Worm (Caenorhabditis elegans) whole organism, L4 larva: Measurements from ENCODE around the gene sid-5.

Source experiments
- F10B5.3 ChIP-seq: sonication (generic microtip); optimal IDR thresholded peaks from 2 replicates; lab custom pipeline; 2016; ENCODE audit warnings: mild to moderate bottlenecking, missing genetic modification characterization, missing compliant biosample characterization
- F44E2.7 ChIP-seq: fragments of 200-800 bp; sonication (Bioruptor generic); IDR thresholded peaks from 2 replicates; pipeline ENCODE4 v2.1.2; 2022; ENCODE audit warnings: missing genetic modification characterization, missing compliant biosample characterization
- F49E8.2 ChIP-seq: sonication (generic microtip); optimal IDR thresholded peaks from 2 replicates; lab custom pipeline; 2016; ENCODE audit warnings: missing compliant biosample characterization, mild to moderate bottlenecking, missing genetic modification characterization, borderline replicate concordance
- R02D3.7 ChIP-seq: fragments of 150-350 bp; sonication (generic microtip); optimal IDR thresholded peaks from 3 replicates; lab custom pipeline; 2014; ENCODE audit warnings: missing biosample characterization, missing genetic modification characterization
- T20F7.1 ChIP-seq: fragments of 200-800 bp; sonication (Bioruptor generic); optimal IDR thresholded peaks from 2 replicates; lab custom pipeline; 2018; ENCODE audit warnings: mild to moderate bottlenecking, missing genetic modification characterization, missing compliant biosample characterization
- T26A8.4 ChIP-seq: fragments of 200-800 bp; sonication (Bioruptor generic); IDR thresholded peaks from 2 replicates; pipeline ENCODE4 v1.3.6; 2022; ENCODE audit warnings: missing genetic modification characterization, missing compliant biosample characterization
- Y48G9A.11 ChIP-seq: fragments of 200-800 bp; sonication (Bioruptor generic); IDR thresholded peaks from 2 replicates; pipeline ENCODE4 v1.3.6; 2022; ENCODE audit warnings: missing genetic modification reagents, missing genetic modification characterization, missing compliant biosample characterization
- Y75B8A.6 ChIP-seq: fragments of 200-800 bp; sonication (Bioruptor generic); IDR thresholded peaks from 2 replicates; pipeline ENCODE4 v1.3.6; 2022; ENCODE audit warnings: missing genetic modification reagents, missing genetic modification characterization, missing compliant biosample characterization
- ZK337.2 ChIP-seq: fragments of 200-800 bp; sonication (Bioruptor generic); IDR thresholded peaks from 2 replicates; pipeline ENCODE4 v1.3.6; 2022; ENCODE audit warnings: missing genetic modification reagents, missing genetic modification characterization, missing compliant biosample characterization
- ZK546.5 ChIP-seq, 2 experiments: sonication (generic microtip); optimal IDR thresholded peaks; 2 replicates each; lab custom pipeline; 2017; ENCODE audit warnings: missing biosample characterization in 2 of 2, missing genetic modification characterization in 2 of 2
- aly-2 ChIP-seq: sonication (generic microtip); optimal IDR thresholded peaks from 2 replicates; lab custom pipeline; 2018; ENCODE audit warnings: missing biosample characterization, missing genetic modification characterization
- arid-1 ChIP-seq: fragments of 200-800 bp; sonication (Bioruptor generic); conservative IDR thresholded peaks from 2 replicates; pipeline ENCODE4 v1.3.6; 2022; ENCODE audit warnings: missing genetic modification reagents, missing genetic modification characterization, missing compliant biosample characterization
- ceh-20 ChIP-seq: fragments of 200-800 bp; sonication (Bioruptor generic); IDR thresholded peaks from 2 replicates; pipeline ENCODE4 v1.3.6; 2022; ENCODE audit warnings: missing genetic modification reagents, missing genetic modification characterization, missing compliant biosample characterization
- ceh-28 ChIP-seq: fragments of 150-350 bp; optimal IDR thresholded peaks from 2 replicates; lab custom pipeline; 2014; ENCODE audit warnings: missing biosample characterization, missing genetic modification reagents, missing genetic modification characterization
- ceh-82 ChIP-seq: sonication (generic microtip); optimal IDR thresholded peaks from 2 replicates; lab custom pipeline; 2017; ENCODE audit warnings: missing biosample characterization, missing genetic modification characterization
- ces-1 ChIP-seq: fragments of 150-350 bp; sonication (generic microtip); optimal IDR thresholded peaks from 4 replicates; lab custom pipeline; 2014; ENCODE audit warnings: missing biosample characterization, missing genetic modification reagents, missing genetic modification characterization
- dmd-9 ChIP-seq: fragments of 200-800 bp; sonication (Bioruptor generic); IDR thresholded peaks from 2 replicates; pipeline ENCODE4 v1.3.6; 2022; ENCODE audit warnings: missing genetic modification reagents, missing genetic modification characterization, missing compliant biosample characterization
- dpl-1 ChIP-seq: fragments of 150-350 bp; optimal IDR thresholded peaks from 2 replicates; lab custom pipeline; 2014; ENCODE audit warnings: missing biosample characterization, missing genetic modification reagents, missing genetic modification characterization
- duxl-1 ChIP-seq: sonication (generic microtip); optimal IDR thresholded peaks from 2 replicates; lab custom pipeline; 2016; ENCODE audit warnings: mild to moderate bottlenecking, missing genetic modification characterization, moderate library complexity, missing compliant biosample characterization; ENCODE audit not compliant: poor library complexity
- dve-1 ChIP-seq: sonication (generic microtip); optimal IDR thresholded peaks from 2 replicates; lab custom pipeline; 2017; ENCODE audit warnings: antibody characterized with exemption, mild to moderate bottlenecking, missing genetic modification characterization, missing compliant biosample characterization; ENCODE audit not compliant: insufficient read depth
- egl-27 ChIP-seq: sonication (generic microtip); optimal IDR thresholded peaks from 3 replicates; lab custom pipeline; 2017; ENCODE audit warnings: missing biosample characterization, missing genetic modification reagents, missing genetic modification characterization
- egl-43 ChIP-seq: fragments of 200-800 bp; sonication (Bioruptor generic); IDR thresholded peaks from 2 replicates; pipeline ENCODE4 v1.3.6; 2022; ENCODE audit warnings: missing genetic modification reagents, missing genetic modification characterization, missing compliant biosample characterization
- fkh-10 ChIP-seq: fragments of 150-350 bp; optimal IDR thresholded peaks from 2 replicates; lab custom pipeline; 2014; ENCODE audit warnings: missing biosample characterization, missing genetic modification reagents, missing genetic modification characterization
- gei-8 ChIP-seq: fragments of 200-800 bp; sonication (Bioruptor generic); optimal IDR thresholded peaks from 2 replicates; lab custom pipeline; 2018; ENCODE audit warnings: mild to moderate bottlenecking, missing genetic modification characterization, missing compliant biosample characterization
- hif-1 ChIP-seq, 2 experiments: sonication (generic microtip); optimal IDR thresholded peaks; 2 replicates each; lab custom pipeline; 2016 to 2017; ENCODE audit warnings: missing compliant biosample characterization in 2 of 2, missing genetic modification characterization in 2 of 2, missing genetic modification reagents in 2 of 2, missing genotype in 2 of 2, mild to moderate bottlenecking in 1 of 2
- hlh-11 ChIP-seq: fragments of 200-800 bp; sonication (Bioruptor generic); optimal IDR thresholded peaks from 2 replicates; lab custom pipeline; 2018; ENCODE audit warnings: mild to moderate bottlenecking, missing genetic modification characterization, missing compliant biosample characterization
- jun-1 ChIP-seq: fragments of 150-350 bp; optimal IDR thresholded peaks from 2 replicates; lab custom pipeline; 2014; ENCODE audit warnings: missing biosample characterization, missing genetic modification reagents, missing genetic modification characterization
- lin-29 ChIP-seq: fragments of 200-800 bp; sonication (Bioruptor generic); IDR thresholded peaks from 2 replicates; pipeline ENCODE4 v1.3.6; 2022; ENCODE audit warnings: missing genetic modification reagents, missing genetic modification characterization, missing compliant biosample characterization
- madf-5 ChIP-seq, 2 experiments: fragments of 200-800 bp; sonication (Bioruptor generic); IDR thresholded peaks; 2 replicates each; pipeline ENCODE4 v1.3.6; 2022; ENCODE audit warnings: missing compliant biosample characterization in 2 of 2, missing genetic modification characterization in 2 of 2
- mdt-29 ChIP-seq: fragments of 200-800 bp; sonication (Bioruptor generic); IDR thresholded peaks from 2 replicates; pipeline ENCODE4 v1.3.6; 2022; ENCODE audit warnings: missing genetic modification reagents, missing genetic modification characterization, missing compliant biosample characterization
- mep-1 ChIP-seq: fragments of 150-350 bp; sonication (generic microtip); optimal IDR thresholded peaks from 3 replicates; lab custom pipeline; 2014; ENCODE audit warnings: missing biosample characterization, missing genetic modification characterization
- mes-2 ChIP-seq: sonication (generic microtip); optimal IDR thresholded peaks from 2 replicates; lab custom pipeline; 2016; ENCODE audit warnings: missing genotype, mild to moderate bottlenecking, missing genetic modification characterization, missing compliant biosample characterization; ENCODE audit not compliant: poor library complexity, severe bottlenecking
- mxl-3 ChIP-seq: fragments of 200-800 bp; sonication (Bioruptor generic); optimal IDR thresholded peaks from 2 replicates; lab custom pipeline; 2018; ENCODE audit warnings: mild to moderate bottlenecking, missing genetic modification characterization, missing compliant biosample characterization
- nhr-10 ChIP-seq: fragments of 150-350 bp; optimal IDR thresholded peaks from 2 replicates; lab custom pipeline; 2014; ENCODE audit warnings: missing biosample characterization, missing genetic modification characterization
- nhr-11 ChIP-seq: fragments of 150-350 bp; optimal IDR thresholded peaks from 2 replicates; lab custom pipeline; 2014; ENCODE audit warnings: missing biosample characterization, missing genetic modification characterization
- nhr-42 ChIP-seq: fragments of 200-800 bp; sonication (Bioruptor generic); IDR thresholded peaks from 2 replicates; pipeline ENCODE4 v1.3.6; 2022; ENCODE audit warnings: missing genetic modification characterization, missing compliant biosample characterization
- nhr-48 ChIP-seq: sonication (generic microtip); optimal IDR thresholded peaks from 2 replicates; lab custom pipeline; 2016; ENCODE audit warnings: mild to moderate bottlenecking, missing genetic modification characterization, missing compliant biosample characterization
- nhr-6 ChIP-seq: fragments of 150-350 bp; optimal IDR thresholded peaks from 2 replicates; lab custom pipeline; 2014; ENCODE audit warnings: missing biosample characterization, missing genetic modification characterization
- pha-4 ChIP-seq, 2 experiments: fragments of 150-350 bp in 1 of 2; fragments of 200-800 bp in 1 of 2; sonication (Bioruptor generic) in 1 of 2; IDR thresholded peaks in 1 of 2; optimal IDR thresholded peaks in 1 of 2; 2 replicates each; pipeline versions ENCODE4 v1.3.6 to Lab custom; 2014 to 2022; ENCODE audit warnings: missing genetic modification characterization in 2 of 2, missing genetic modification reagents in 2 of 2, missing biosample characterization in 1 of 2, missing compliant biosample characterization in 1 of 2
- rbr-2 ChIP-seq: sonication (generic microtip); optimal IDR thresholded peaks from 2 replicates; lab custom pipeline; 2016; ENCODE audit warnings: missing genotype, missing genetic modification characterization, missing compliant biosample characterization
- saeg-2 ChIP-seq: fragments of 200-800 bp; sonication (Bioruptor generic); IDR thresholded peaks from 2 replicates; pipeline ENCODE4 v1.3.6; 2022; ENCODE audit warnings: missing genetic modification reagents, missing genetic modification characterization, missing compliant biosample characterization
- skn-1 ChIP-seq: fragments of 150-350 bp; optimal IDR thresholded peaks from 2 replicates; lab custom pipeline; 2014; ENCODE audit warnings: missing biosample characterization, missing genetic modification characterization
- snpc-1.2 ChIP-seq: fragments of 200-800 bp; sonication (Bioruptor generic); IDR thresholded peaks from 2 replicates; pipeline ENCODE4 v1.3.6; 2022; ENCODE audit warnings: missing genetic modification reagents, missing genetic modification characterization, missing compliant biosample characterization
- spr-3 ChIP-seq: fragments of 200-800 bp; sonication (Bioruptor generic); optimal IDR thresholded peaks from 2 replicates; lab custom pipeline; 2018; ENCODE audit warnings: mild to moderate bottlenecking, missing genetic modification characterization, missing compliant biosample characterization
- tra-1 ChIP-seq: fragments of 200-800 bp; sonication (Bioruptor generic); IDR thresholded peaks from 2 replicates; pipeline ENCODE4 v1.3.6; 2022; ENCODE audit warnings: missing genetic modification reagents, missing genetic modification characterization, missing compliant biosample characterization
- vab-7 ChIP-seq: fragments of 200-800 bp; sonication (Bioruptor generic); IDR thresholded peaks from 2 replicates; pipeline ENCODE4 v1.3.6; 2022; ENCODE audit warnings: missing genetic modification reagents, missing genetic modification characterization, missing compliant biosample characterization
- zag-1 ChIP-seq: fragments of 150-350 bp; optimal IDR thresholded peaks from 2 replicates; lab custom pipeline; 2014; ENCODE audit warnings: missing biosample characterization, missing genetic modification characterization
- zfp-3 ChIP-seq: fragments of 200-800 bp; sonication (Bioruptor generic); conservative IDR thresholded peaks from 2 replicates; pipeline ENCODE4 v1.3.6; 2022; ENCODE audit warnings: missing genetic modification reagents, missing genetic modification characterization, missing compliant biosample characterization
- zip-11 ChIP-seq: fragments of 200-800 bp; sonication (Bioruptor generic); IDR thresholded peaks from 2 replicates; pipeline ENCODE4 v1.3.6; 2022; ENCODE audit warnings: missing genetic modification characterization, missing compliant biosample characterization
- ztf-7 ChIP-seq: fragments of 150-350 bp; optimal IDR thresholded peaks from 2 replicates; lab custom pipeline; 2014; ENCODE audit warnings: missing biosample characterization, missing genetic modification characterization

The sid-5 gene

DNA sequence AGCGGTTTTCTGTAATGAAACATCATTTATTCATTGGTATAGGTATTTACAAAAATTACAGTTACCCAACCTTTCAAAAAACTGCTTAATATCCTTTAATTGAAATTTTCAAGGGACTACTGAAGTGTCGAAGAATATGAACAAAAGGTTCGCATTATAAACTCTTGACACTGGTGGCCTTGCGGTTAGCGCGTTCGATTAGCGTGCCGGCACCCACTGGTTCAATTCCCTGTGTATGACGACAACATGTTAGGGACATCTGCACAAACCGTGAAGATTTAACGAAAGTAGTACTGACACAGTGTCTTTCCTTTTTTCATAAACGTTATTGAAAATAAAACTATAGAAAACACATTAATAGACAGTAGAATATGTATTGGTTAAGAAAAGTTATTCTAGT, 36.8 kb upstream of the sid-5 start (continued):
- TF ChIP-seq vab-7 (peak; percentile 92), zag-1 (no peak), spr-3 (GFP tag; lab: Kevin White, UChicago) (peak; percentile 67), zip-11 (peak; percentile 77; the same call in 1 of the 2 replicates), R02D3.7 (peak; percentile 2), fkh-10 (GFP tag; lab: Kevin White, UChicago) (no peak), ceh-20 (peak; percentile 64; the same call in 1 of the 2 replicates), duxl-1 (tag; lab: Kevin White, UChicago) (peak; percentile 89), dpl-1 (GFP tag; lab: Kevin White, UChicago) (no peak), dmd-9 (GFP tag; lab: Robert Waterston, UW) (peak; percentile 69; the same call in 1 of the 2 replicates), ceh-82 (tag; lab: Kevin White, UChicago) (no peak), F49E8.2 (tag; lab: Kevin White, UChicago) (peak; percentile 68), ces-1 (GFP tag; lab: Kevin White, UChicago) (no peak), egl-43 (GFP tag; lab: Robert Waterston, UW) (peak; percentile 96), snpc-1.2 (GFP tag; lab: Robert Waterston, UW) (peak; percentile 95), nhr-42 (GFP tag; lab: Robert Waterston, UW) (peak; percentile 69), hif-1 (tag; optimal IDR thresholded peaks at IDR 0.05; lab: Kevin White, UChicago) (peak; percentile 10 to 35), aly-2 (no peak), arid-1 (GFP tag; lab: Robert Waterston, UW) (peak; percentile 91), nhr-10 (tag; lab: Kevin White, UChicago) (no peak), mep-1 (tag; lab: Kevin White, UChicago) (no peak), mes-2 (peak; percentile 85), Y75B8A.6 (GFP tag; lab: Robert Waterston, UW) (peak; percentile 79; the same call in 1 of the 2 replicates), tra-1 (peak; percentile 72), rbr-2 (peak; percentile 73), ztf-7 (no peak), ZK337.2 (0 out of 2 replicates have a peak, but pooled peaks have one; percentile 4), nhr-6 (tag; lab: Kevin White, UChicago) (no peak), ZK546.5 (tag; optimal IDR thresholded peaks at IDR 0.05; lab: Kevin White, UChicago) (no peak), nhr-11 (no peak), skn-1 (no peak), mxl-3 (GFP tag; lab: Kevin White, UChicago) (peak; percentile 69), T26A8.4 (peak; percentile 85), zfp-3 (GFP tag; lab: Robert Waterston, UW) (peak; percentile 25; the same call in 1 of the 2 replicates), gei-8 (GFP tag; lab: Kevin White, UChicago) (peak; percentile 70), egl-27 (no peak), jun-1 (tag; lab: Kevin White, UChicago) (no peak), hlh-11 (peak; percentile 68), lin-29 (GFP tag; lab: Robert Waterston, UW) (0 out of 2 replicates have a peak, but pooled peaks have one; percentile 39), Y48G9A.11 (peak; percentile 73), saeg-2 (peak; percentile 36; the same call in 1 of the 2 replicates), dve-1 (tag; lab: Kevin White, UChicago) (peak; percentile 72), T20F7.1 (GFP tag; lab: Kevin White, UChicago) (peak; percentile 60), F10B5.3 (tag; lab: Kevin White, UChicago) (peak; percentile 73), madf-5 (GFP tag; IDR thresholded peaks at IDR 0.05; lab: Robert Waterston, UW) (peak; percentile 84 to 88; a peak in 3 of 4 replicates), mdt-29 (GFP tag; lab: Robert Waterston, UW) (peak; percentile 60; the same call in 1 of the 2 replicates), ceh-28 (tag; lab: Kevin White, UChicago) (no peak), nhr-48 (peak; percentile 61), pha-4 (GFP tag; IDR thresholded peaks at IDR 0.05; lab: Robert Waterston, UW) (peak; percentile 91), pha-4 (tag; optimal IDR thresholded peaks at IDR 0.05; lab: Kevin White, UChicago) (no peak), F44E2.7 (GFP tag; lab: Robert Waterston, UW) (peak; percentile 81; the same call in 1 of the 2 replicates)
